Worm (Caenorhabditis elegans) whole organism, late embryonic: ENCODE measurements around the gene E04F6.8.

Experiments used
- C08G9.2 ChIP-seq: sonication (generic microtip); optimal IDR thresholded peaks from 2 replicates; lab custom pipeline; 2016; ENCODE audit warnings: mild to moderate bottlenecking, missing genetic modification characterization, moderate library complexity, missing compliant biosample characterization
- C38D4.7 ChIP-seq: fragments of 200-800 bp; sonication (Bioruptor generic); optimal IDR thresholded peaks from 2 replicates; lab custom pipeline; 2018; ENCODE audit warnings: mild to moderate bottlenecking, missing genetic modification characterization, moderate library complexity, missing compliant biosample characterization
- F13H6.1 ChIP-seq: sonication (generic microtip); optimal IDR thresholded peaks from 2 replicates; lab custom pipeline; 2016; ENCODE audit warnings: missing genetic modification characterization, missing compliant biosample characterization
- K02D7.2 ChIP-seq: sonication (generic microtip); optimal IDR thresholded peaks from 2 replicates; lab custom pipeline; 2017; ENCODE audit warnings: mild to moderate bottlenecking, missing genetic modification characterization, missing compliant biosample characterization
- T23F11.4 ChIP-seq: fragments of 200-800 bp; sonication (Bioruptor generic); optimal IDR thresholded peaks from 2 replicates; lab custom pipeline; 2018; ENCODE audit warnings: mild to moderate bottlenecking, missing genetic modification characterization, missing compliant biosample characterization
- Y22D7AL.16 ChIP-seq: sonication (generic microtip); optimal IDR thresholded peaks from 2 replicates; lab custom pipeline; 2016; ENCODE audit warnings: missing genetic modification characterization, missing compliant biosample characterization
- ama-1 ChIP-seq: fragments of 150-350 bp; optimal IDR thresholded peaks from 2 replicates; lab custom pipeline; 2014
- ceh-18 ChIP-seq: sonication (generic microtip); optimal IDR thresholded peaks from 2 replicates; lab custom pipeline; 2016; ENCODE audit warnings: missing genetic modification characterization, missing compliant biosample characterization
- ceh-19 ChIP-seq: fragments of 200-800 bp; sonication (Bioruptor generic); optimal IDR thresholded peaks from 2 replicates; lab custom pipeline; 2018; ENCODE audit warnings: mild to moderate bottlenecking, missing genetic modification characterization, missing compliant biosample characterization
- ceh-2 ChIP-seq: sonication (generic microtip); optimal IDR thresholded peaks from 2 replicates; lab custom pipeline; 2016; ENCODE audit warnings: missing genotype, missing genetic modification characterization, missing compliant biosample characterization
- ceh-22 ChIP-seq: sonication (generic microtip); optimal IDR thresholded peaks from 2 replicates; lab custom pipeline; 2017; ENCODE audit warnings: missing biosample characterization, missing genetic modification characterization
- ceh-30 ChIP-seq: fragments of 150-350 bp; optimal IDR thresholded peaks from 2 replicates; lab custom pipeline; 2014; ENCODE audit warnings: missing biosample characterization, missing genetic modification characterization
- ceh-31 ChIP-seq: sonication (generic microtip); optimal IDR thresholded peaks from 2 replicates; lab custom pipeline; 2016; ENCODE audit warnings: missing genetic modification characterization, missing compliant biosample characterization
- ceh-34 ChIP-seq: sonication (generic microtip); optimal IDR thresholded peaks from 2 replicates; lab custom pipeline; 2016; ENCODE audit warnings: mild to moderate bottlenecking, missing genetic modification characterization, missing compliant biosample characterization
- ceh-48 ChIP-seq: sonication (generic microtip); optimal IDR thresholded peaks from 2 replicates; lab custom pipeline; 2016; ENCODE audit warnings: missing genetic modification characterization, inconsistent platforms, missing compliant biosample characterization
- ceh-6 ChIP-seq: fragments of 200-800 bp; sonication (Bioruptor generic); optimal IDR thresholded peaks from 2 replicates; lab custom pipeline; 2018; ENCODE audit warnings: mild to moderate bottlenecking, missing genetic modification characterization, missing compliant biosample characterization
- che-1 ChIP-seq: sonication (generic microtip); optimal IDR thresholded peaks from 2 replicates; lab custom pipeline; 2016; ENCODE audit warnings: mild to moderate bottlenecking, missing genetic modification characterization, missing compliant biosample characterization
- dmd-4 ChIP-seq: sonication (generic microtip); optimal IDR thresholded peaks from 2 replicates; lab custom pipeline; 2016; ENCODE audit warnings: borderline replicate concordance, missing genetic modification characterization, missing compliant biosample characterization
- dve-1 ChIP-seq: sonication (generic microtip); optimal IDR thresholded peaks from 2 replicates; lab custom pipeline; 2017; ENCODE audit warnings: antibody characterized with exemption, mild to moderate bottlenecking, missing genetic modification characterization, missing compliant biosample characterization
- elt-4 ChIP-seq: sonication (generic microtip); optimal IDR thresholded peaks from 2 replicates; lab custom pipeline; 2016; ENCODE audit warnings: missing genetic modification characterization, missing compliant biosample characterization
- ets-4 ChIP-seq: sonication (generic microtip); optimal IDR thresholded peaks from 2 replicates; lab custom pipeline; 2016; ENCODE audit warnings: missing genetic modification characterization, missing compliant biosample characterization
- fax-1 ChIP-seq: sonication (generic microtip); optimal IDR thresholded peaks from 2 replicates; lab custom pipeline; 2016; ENCODE audit warnings: missing genotype, missing genetic modification characterization, missing compliant biosample characterization
- fkh-10 ChIP-seq: fragments of 150-350 bp; optimal IDR thresholded peaks from 2 replicates; lab custom pipeline; 2014; ENCODE audit warnings: missing biosample characterization, missing genetic modification reagents, missing genetic modification characterization
- gmeb-2 ChIP-seq: sonication (generic microtip); optimal IDR thresholded peaks from 2 replicates; lab custom pipeline; 2016; ENCODE audit warnings: missing genetic modification characterization, inconsistent platforms, missing compliant biosample characterization
- hlh-13 ChIP-seq: fragments of 200-800 bp; sonication (Bioruptor generic); optimal IDR thresholded peaks from 2 replicates; lab custom pipeline; 2018; ENCODE audit warnings: mild to moderate bottlenecking, missing genetic modification characterization, missing compliant biosample characterization
- hlh-30 ChIP-seq: sonication (generic microtip); optimal IDR thresholded peaks from 2 replicates; lab custom pipeline; 2017; ENCODE audit warnings: antibody characterized with exemption, missing genetic modification characterization, missing compliant biosample characterization; ENCODE audit not compliant: insufficient read depth
- hlh-8 ChIP-seq: sonication (generic microtip); optimal IDR thresholded peaks from 2 replicates; lab custom pipeline; 2016; ENCODE audit warnings: missing genotype, missing genetic modification characterization, missing compliant biosample characterization
- lin-11 ChIP-seq: fragments of 200-800 bp; sonication (Bioruptor generic); optimal IDR thresholded peaks from 2 replicates; lab custom pipeline; 2018; ENCODE audit warnings: mild to moderate bottlenecking, missing genetic modification characterization, missing compliant biosample characterization
- madf-2 ChIP-seq: sonication (generic microtip); optimal IDR thresholded peaks from 2 replicates; lab custom pipeline; 2017; ENCODE audit warnings: missing genetic modification characterization, missing compliant biosample characterization
- mec-3 ChIP-seq: sonication (generic microtip); optimal IDR thresholded peaks from 2 replicates; lab custom pipeline; 2016; ENCODE audit warnings: borderline replicate concordance, missing genetic modification characterization, missing compliant biosample characterization
- nfya-1 ChIP-seq: sonication (generic microtip); optimal IDR thresholded peaks from 2 replicates; lab custom pipeline; 2017; ENCODE audit warnings: missing genetic modification characterization, mild to moderate bottlenecking, missing compliant biosample characterization, antibody characterized with exemption, moderate library complexity
- npax-4 ChIP-seq: sonication (generic microtip); optimal IDR thresholded peaks from 2 replicates; lab custom pipeline; 2016; ENCODE audit warnings: missing genetic modification characterization, missing compliant biosample characterization
- odd-2 ChIP-seq: sonication (generic microtip); optimal IDR thresholded peaks from 2 replicates; lab custom pipeline; 2017; ENCODE audit warnings: antibody characterized with exemption, mild to moderate bottlenecking, missing genetic modification characterization, missing compliant biosample characterization
- pag-3 ChIP-seq: sonication (generic microtip); optimal IDR thresholded peaks from 2 replicates; lab custom pipeline; 2016; ENCODE audit warnings: missing compliant biosample characterization, missing genetic modification characterization, borderline replicate concordance
- pat-9 ChIP-seq: fragments of 200-800 bp; sonication (Bioruptor generic); optimal IDR thresholded peaks from 2 replicates; lab custom pipeline; 2018; ENCODE audit warnings: mild to moderate bottlenecking, missing genetic modification characterization, moderate library complexity, missing compliant biosample characterization
- pax-1 ChIP-seq: fragments of 150-350 bp; optimal IDR thresholded peaks from 2 replicates; lab custom pipeline; 2014; ENCODE audit warnings: missing biosample characterization, missing genetic modification characterization
- pha-2 ChIP-seq: sonication (generic microtip); optimal IDR thresholded peaks from 2 replicates; lab custom pipeline; 2017; ENCODE audit warnings: mild to moderate bottlenecking, missing genetic modification characterization, missing compliant biosample characterization
- pha-4 ChIP-seq: fragments of 150-350 bp; optimal IDR thresholded peaks from 2 replicates; lab custom pipeline; 2018; ENCODE audit warnings: missing biosample characterization, missing genetic modification reagents, missing genetic modification characterization
- pros-1 ChIP-seq: fragments of 150-350 bp; optimal IDR thresholded peaks from 2 replicates; lab custom pipeline; 2014; ENCODE audit warnings: missing biosample characterization, missing genetic modification reagents, missing genetic modification characterization
- ref-2 ChIP-seq: sonication (generic microtip); optimal IDR thresholded peaks from 2 replicates; lab custom pipeline; 2016; ENCODE audit warnings: missing genetic modification characterization, missing compliant biosample characterization
- sdc-2 ChIP-seq: sonication (generic microtip); optimal IDR thresholded peaks from 2 replicates; lab custom pipeline; 2016; ENCODE audit warnings: missing genotype, missing genetic modification characterization, missing compliant biosample characterization
- sox-4 ChIP-seq: sonication (generic microtip); optimal IDR thresholded peaks from 2 replicates; lab custom pipeline; 2017; ENCODE audit warnings: mild to moderate bottlenecking, missing genetic modification characterization, inconsistent platforms, missing compliant biosample characterization
- syd-9 ChIP-seq: sonication (generic microtip); optimal IDR thresholded peaks from 2 replicates; lab custom pipeline; 2016; ENCODE audit warnings: mild to moderate bottlenecking, missing genetic modification characterization, moderate library complexity, missing compliant biosample characterization
- tbx-2 ChIP-seq: sonication (generic microtip); optimal IDR thresholded peaks from 2 replicates; lab custom pipeline; 2016; ENCODE audit warnings: missing genetic modification characterization, missing compliant biosample characterization
- unc-55 ChIP-seq: sonication (generic microtip); optimal IDR thresholded peaks from 2 replicates; lab custom pipeline; 2017; ENCODE audit warnings: missing biosample characterization, missing genetic modification reagents, missing genetic modification characterization
- unc-86 ChIP-seq: sonication (generic microtip); optimal IDR thresholded peaks from 2 replicates; lab custom pipeline; 2016; ENCODE audit warnings: missing genetic modification characterization, missing compliant biosample characterization
- zip-5 ChIP-seq: sonication (generic microtip); optimal IDR thresholded peaks from 2 replicates; lab custom pipeline; 2016; ENCODE audit warnings: missing genetic modification characterization, missing compliant biosample characterization
- ztf-16 ChIP-seq: sonication (generic microtip); optimal IDR thresholded peaks from 2 replicates; lab custom pipeline; 2017; ENCODE audit warnings: missing genetic modification characterization, missing compliant biosample characterization

Gene E04F6.8

DNA sequence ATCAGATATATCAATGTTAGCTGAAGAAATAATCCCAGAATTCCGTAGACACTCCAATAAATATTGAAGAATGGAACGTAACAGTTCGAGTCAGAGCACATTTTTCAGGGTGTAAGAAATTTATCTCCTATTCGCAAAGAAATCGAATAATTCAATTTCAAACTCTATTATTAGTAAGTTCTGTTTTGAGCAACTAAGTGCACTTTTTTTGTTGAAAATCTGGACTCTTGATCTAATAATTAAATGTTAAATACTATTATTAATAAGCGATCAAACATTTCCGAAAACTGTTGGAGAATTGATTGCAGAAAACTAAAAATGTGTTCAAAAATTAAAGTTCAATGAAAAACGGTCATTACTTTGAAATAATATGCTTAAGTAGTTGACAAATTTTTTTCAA is 8.1 kb downstream of the E04F6.8 start, which contains the start of gene srd-56:
srd-56 (minus strand) TSS at position 101 of the 400 bp plus-strand sequence.
- TF ChIP-seq ref-2 (no peak), pat-9 (tag; lab: Kevin White, UChicago) (no peak), dve-1 (tag; lab: Kevin White, UChicago) (no peak), tbx-2 (no peak), ceh-34 (tag; lab: Kevin White, UChicago) (no peak), ceh-19 (GFP tag; lab: Kevin White, UChicago) (no peak), ceh-22 (no peak), unc-55 (GFP tag; lab: Kevin White, UChicago) (no peak), pha-4 (tag; lab: Kevin White, UChicago) (no peak), unc-86 (no peak), hlh-13 (no peak), zip-5 (tag; lab: Kevin White, UChicago) (no peak), C08G9.2 (tag; lab: Kevin White, UChicago) (no peak), lin-11 (tag; lab: Kevin White, UChicago) (no peak), ztf-16 (tag; lab: Kevin White, UChicago) (no peak)
- TF ChIP-seq, all 69 proteins: peak for 0

DNA sequence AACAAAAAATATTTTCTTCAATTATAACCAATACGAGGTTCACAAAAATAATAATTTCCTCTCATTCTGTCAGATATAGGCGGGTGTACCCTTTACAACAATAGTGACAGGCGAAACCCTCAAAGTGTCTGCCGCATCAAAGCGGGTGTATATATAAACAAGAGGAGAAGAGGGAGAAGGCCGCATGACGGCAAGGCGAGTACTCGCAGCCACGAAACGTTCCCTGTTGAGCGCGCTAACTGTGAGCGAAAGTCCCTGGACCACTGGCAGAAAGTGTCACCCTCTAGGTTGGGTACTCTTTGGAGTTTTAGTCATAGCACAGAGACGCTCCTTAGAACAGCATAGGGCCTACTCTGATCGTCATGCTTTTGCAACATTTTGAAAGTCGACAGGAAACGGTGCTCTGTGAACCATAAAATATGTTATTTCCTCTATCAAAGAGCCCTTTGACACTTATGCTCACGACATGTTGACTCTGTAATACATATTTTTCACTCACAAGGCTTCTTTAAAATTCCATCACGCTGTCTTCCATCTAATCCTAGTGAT is 11.1 kb downstream of the E04F6.8 start, which contains the start of gene pcrg-1:
pcrg-1 (plus strand) TSS at position 499 of the 549 bp plus-strand sequence.
- TF ChIP-seq pag-3, result peak; percentile 8
- TF ChIP-seq tbx-2, result peak; percentile 85
- TF ChIP-seq F13H6.1 (tag; lab: Kevin White, UChicago), result peak; percentile 89
- TF ChIP-seq hlh-30, result peak; percentile 73
- peak; percentile 79 for TF ChIP-seq dmd-4 (tag; lab: Kevin White, UChicago)
- TF ChIP-seq madf-2 (tag; lab: Kevin White, UChicago), result peak; percentile 85
- TF ChIP-seq odd-2 (tag; lab: Kevin White, UChicago), result no peak
- TF ChIP-seq che-1 (tag; lab: Kevin White, UChicago), result peak; percentile 91
- TF ChIP-seq npax-4, result peak; percentile 84
- no peak for TF ChIP-seq ama-1 (lab: Kevin White, UChicago)
- no peak for TF ChIP-seq elt-4 (tag; lab: Kevin White, UChicago)
- peak; percentile 77 for TF ChIP-seq lin-11 (tag; lab: Kevin White, UChicago)
- peak; percentile 69 for TF ChIP-seq sdc-2 (tag; lab: Kevin White, UChicago)
- TF ChIP-seq Y22D7AL.16 (tag; lab: Kevin White, UChicago), result peak; percentile 84
- peak; percentile 87 for TF ChIP-seq C38D4.7 (GFP tag; lab: Kevin White, UChicago)
- TF ChIP-seq ceh-31 (tag; lab: Kevin White, UChicago), result peak; percentile 71
- no peak for TF ChIP-seq pha-4 (tag; lab: Kevin White, UChicago)
- TF ChIP-seq ceh-48 (tag; lab: Kevin White, UChicago), result peak; percentile 74
- TF ChIP-seq ceh-30 (tag; lab: Kevin White, UChicago), result no peak
- no peak for TF ChIP-seq pax-1 (tag; lab: Kevin White, UChicago)
- peak; percentile 78 for TF ChIP-seq ceh-2 (tag; lab: Kevin White, UChicago)
- peak; percentile 88 for TF ChIP-seq dve-1 (tag; lab: Kevin White, UChicago)
- peak; percentile 78 for TF ChIP-seq pha-2 (tag; lab: Kevin White, UChicago)
- TF ChIP-seq syd-9, result peak; percentile 74
- TF ChIP-seq T23F11.4, result peak; percentile 88
- TF ChIP-seq mec-3, result peak; percentile 39
- TF ChIP-seq fax-1, result peak; percentile 75
- TF ChIP-seq fkh-10, result no peak
- TF ChIP-seq ceh-34 (tag; lab: Kevin White, UChicago), result peak; percentile 84
- TF ChIP-seq ref-2, result peak; percentile 77
- TF ChIP-seq nfya-1, result peak; percentile 45
- peak; percentile 88 for TF ChIP-seq pat-9 (tag; lab: Kevin White, UChicago)
- peak; percentile 76 for TF ChIP-seq C08G9.2 (tag; lab: Kevin White, UChicago)
- peak; percentile 45 for TF ChIP-seq zip-5 (tag; lab: Kevin White, UChicago)
- peak; percentile 85 for TF ChIP-seq sox-4
- peak; percentile 74 for TF ChIP-seq K02D7.2 (tag; lab: Kevin White, UChicago)
- peak; percentile 44 for TF ChIP-seq hlh-8
- TF ChIP-seq ztf-16 (tag; lab: Kevin White, UChicago), result peak; percentile 89
- TF ChIP-seq ceh-18 (tag; lab: Kevin White, UChicago), result peak; percentile 76
- peak; percentile 78 for TF ChIP-seq gmeb-2 (tag; lab: Kevin White, UChicago)
- TF ChIP-seq unc-86, result peak; percentile 75
- peak; percentile 52 for TF ChIP-seq ets-4 (tag; lab: Kevin White, UChicago)
- TF ChIP-seq pros-1 (tag; lab: Kevin White, UChicago), result no peak
- TF ChIP-seq ceh-19 (GFP tag; lab: Kevin White, UChicago), result peak; percentile 90
- peak; percentile 86 for TF ChIP-seq ceh-6 (GFP tag; lab: Kevin White, UChicago)
